Worm (Caenorhabditis elegans) whole organism, midembryonic: ENCODE results near the gene ZK899.5.
A peak's percentile ranks its signal among the peaks of the same experiment; 100 is the strongest.

ENCODE experiments used
- T22C8.4 ChIP-seq: fragments of 200-800 bp; sonication (Bioruptor generic); IDR thresholded peaks from 2 replicates; pipeline ENCODE4 v1.3.6; 2022; ENCODE audit warnings: missing genetic modification characterization, missing compliant biosample characterization
- ref-1 ChIP-seq: fragments of 200-800 bp; sonication (Bioruptor generic); conservative IDR thresholded peaks from 2 replicates; pipeline ENCODE4 v1.3.6; 2022; ENCODE audit warnings: missing genetic modification reagents, missing genetic modification characterization, missing compliant biosample characterization
- ztf-29 ChIP-seq: fragments of 200-800 bp; sonication (Bioruptor generic); IDR thresholded peaks from 2 replicates; pipeline ENCODE4 v1.3.6; 2022; ENCODE audit warnings: missing genetic modification reagents, missing genetic modification characterization, missing compliant biosample characterization

DNA sequence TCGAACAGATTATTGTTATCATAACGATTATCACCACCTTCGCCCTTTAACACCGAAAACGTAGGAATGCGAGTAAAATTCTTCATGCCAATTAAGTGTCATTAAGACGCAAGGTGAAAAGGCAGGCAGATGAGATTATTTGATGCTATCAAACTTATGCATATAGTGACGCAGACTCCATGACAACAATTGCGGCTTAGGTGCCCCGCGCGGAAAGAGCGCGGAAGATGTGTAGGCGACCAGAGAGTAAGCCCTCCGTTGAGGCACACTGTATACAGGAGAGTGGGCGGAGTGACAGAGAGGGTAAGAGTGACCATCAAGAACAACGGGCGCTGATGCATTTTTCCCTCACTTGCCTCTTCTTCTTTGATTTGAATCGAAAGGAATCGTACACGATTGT, 33.9 kb upstream of the ZK899.5 start:
- TF ChIP-seq T22C8.4 (GFP tag; lab: Robert Waterston, UW) (no peak), ztf-29 (GFP tag; lab: Robert Waterston, UW) (peak; percentile 86), ref-1 (GFP tag; lab: Robert Waterston, UW) (no peak)
